Fruit fly (Drosophila melanogaster) whole organism, pupa: ENCODE data around the gene AstA-R1.

Source experiments
- CG13204 ChIP-seq: fragments of 200-800 bp; sonication (Bioruptor generic); optimal IDR thresholded peaks from 2 replicates; lab custom pipeline; 2018; ENCODE audit warnings: missing biosample characterization, mild to moderate bottlenecking, missing genetic modification characterization, moderate library complexity
- CG14655 ChIP-seq: fragments of 200-800 bp; sonication (Bioruptor generic); optimal IDR thresholded peaks from 3 replicates; lab custom pipeline; 2017; ENCODE audit warnings: mild to moderate bottlenecking, missing biosample characterization, missing genetic modification reagents, missing genetic modification characterization
- CG15710 ChIP-seq: fragments of 200-800 bp; sonication (Bioruptor generic); optimal IDR thresholded peaks from 2 replicates; lab custom pipeline; 2018; ENCODE audit warnings: missing biosample characterization, mild to moderate bottlenecking, missing genetic modification characterization, moderate library complexity
- CG17806 ChIP-seq: fragments of 200-800 bp; sonication (Bioruptor generic); optimal IDR thresholded peaks from 2 replicates; lab custom pipeline; 2018; ENCODE audit warnings: missing biosample characterization, mild to moderate bottlenecking, missing genetic modification characterization, moderate library complexity
- CG8159 ChIP-seq: fragments of 200-800 bp; sonication (Bioruptor generic); optimal IDR thresholded peaks from 3 replicates; lab custom pipeline; 2018; ENCODE audit warnings: missing biosample characterization, mild to moderate bottlenecking, missing genetic modification characterization, moderate library complexity
- CG8301 ChIP-seq: fragments of 200-800 bp; sonication (Bioruptor generic); optimal IDR thresholded peaks from 2 replicates; lab custom pipeline; 2018; ENCODE audit warnings: missing biosample characterization, mild to moderate bottlenecking, missing genetic modification characterization
- D1 ChIP-seq: fragments of 200-800 bp; sonication (Bioruptor generic); optimal IDR thresholded peaks from 2 replicates; lab custom pipeline; 2018; ENCODE audit warnings: missing biosample characterization, mild to moderate bottlenecking, missing genetic modification characterization, moderate library complexity
- Ets98B ChIP-seq: fragments of 200-800 bp; sonication (Bioruptor generic); IDR thresholded peaks from 2 replicates; pipeline ENCODE4 v1.3.6; 2022; ENCODE audit warnings: missing biosample characterization, missing genetic modification characterization
- Pif1A ChIP-seq: fragments of 200-800 bp; sonication (Bioruptor generic); optimal IDR thresholded peaks from 3 replicates; lab custom pipeline; 2016; ENCODE audit warnings: missing biosample characterization, missing genetic modification characterization
- Pif1B ChIP-seq: fragments of 200-800 bp; sonication (Bioruptor generic); optimal IDR thresholded peaks from 3 replicates; lab custom pipeline; 2016; ENCODE audit warnings: missing biosample characterization, missing genetic modification characterization
- Snoo ChIP-seq: fragments of 200-800 bp; sonication (Bioruptor generic); optimal IDR thresholded peaks from 3 replicates; lab custom pipeline; 2017; ENCODE audit warnings: missing biosample characterization, mild to moderate bottlenecking, missing genetic modification characterization, inconsistent platforms
- fd96Ca ChIP-seq: fragments of 200-800 bp; sonication (Bioruptor generic); IDR thresholded peaks from 3 replicates; pipeline ENCODE4 v1.3.6; 2022; ENCODE audit warnings: missing biosample characterization, missing genetic modification characterization
- gl ChIP-seq: fragments of 200-800 bp; sonication (Bioruptor generic); optimal IDR thresholded peaks from 2 replicates; lab custom pipeline; 2018; ENCODE audit warnings: missing biosample characterization, mild to moderate bottlenecking, missing genetic modification characterization

dm6 chrX:3687837-3688375, 113.6 kb downstream of the AstA-R1 start:
- TF ChIP-seq gl (tag; lab: Kevin White, UChicago) (peak; percentile 53), Pif1B (GFP tag; lab: Kevin White, UChicago) (peak; percentile 49), Ets98B (GFP tag; lab: Robert Waterston, UW) (peak; percentile 90), CG8159 (peak; percentile 52), CG8301 (peak; percentile 84), CG13204 (GFP tag; lab: Kevin White, UChicago) (peak; percentile 27), CG17806 (tag; lab: Kevin White, UChicago) (peak; percentile 75), Pif1A (GFP tag; lab: Kevin White, UChicago) (peak; percentile 81), Snoo (tag; lab: Kevin White, UChicago) (peak; percentile 57), CG14655 (GFP tag; lab: Kevin White, UChicago) (peak; percentile 83), fd96Ca (GFP tag; lab: Robert Waterston, UW) (peak; percentile 92), CG15710 (tag; lab: Kevin White, UChicago) (peak; percentile 73), D1 (tag; lab: Kevin White, UChicago) (no peak)
